Worm (Caenorhabditis elegans) whole organism, young adult: ENCODE measurements around the gene srh-131.
A peak's percentile ranks its signal among the peaks of the same experiment; 100 is the strongest.

Source experiments
- B0019.2 ChIP-seq: fragments of 200-800 bp; sonication (Bioruptor generic); conservative IDR thresholded peaks from 2 replicates; pipeline ENCODE4 v1.3.6; 2022; ENCODE audit warnings: missing genetic modification reagents, missing genetic modification characterization, missing compliant biosample characterization
- B0035.1 ChIP-seq: sonication (generic microtip); optimal IDR thresholded peaks from 2 replicates; lab custom pipeline; 2016; ENCODE audit warnings: missing genetic modification characterization, mild to moderate bottlenecking, missing compliant biosample characterization, missing genotype, missing genetic modification reagents
- C06A6.2 ChIP-seq: fragments of 200-800 bp; sonication (Bioruptor generic); conservative IDR thresholded peaks from 2 replicates; pipeline ENCODE4 v1.3.6; 2022; ENCODE audit warnings: missing genetic modification characterization, missing compliant biosample characterization
- C17E4.6 ChIP-seq: fragments of 200-800 bp; sonication (Bioruptor generic); IDR thresholded peaks from 2 replicates; pipeline ENCODE4 v1.3.6; 2022; ENCODE audit warnings: missing genetic modification reagents, missing genetic modification characterization, missing compliant biosample characterization
- F22D6.2 ChIP-seq: sonication (generic microtip); optimal IDR thresholded peaks from 2 replicates; lab custom pipeline; 2016; ENCODE audit warnings: mild to moderate bottlenecking, missing genetic modification characterization, missing compliant biosample characterization
- F23B12.7 ChIP-seq: sonication (generic microtip); optimal IDR thresholded peaks from 2 replicates; lab custom pipeline; 2017; ENCODE audit warnings: missing genetic modification characterization, mild to moderate bottlenecking, missing compliant biosample characterization, antibody characterized with exemption, moderate library complexity; ENCODE audit not compliant: insufficient read depth
- F33H1.4 ChIP-seq: fragments of 200-800 bp; sonication (Bioruptor generic); IDR thresholded peaks from 2 replicates; pipeline ENCODE4 v1.3.6; 2022; ENCODE audit warnings: missing genetic modification reagents, missing genetic modification characterization, missing compliant biosample characterization
- F37B4.10 ChIP-seq: fragments of 200-800 bp; sonication (Bioruptor generic); IDR thresholded peaks from 2 replicates; pipeline ENCODE4 v1.3.6; 2022; ENCODE audit warnings: missing genetic modification characterization, missing compliant biosample characterization
- F57A8.1 ChIP-seq: fragments of 200-800 bp; sonication (Bioruptor generic); optimal IDR thresholded peaks from 2 replicates; lab custom pipeline; 2018; ENCODE audit warnings: mild to moderate bottlenecking, missing genetic modification characterization, moderate library complexity, missing compliant biosample characterization
- F57C9.4 ChIP-seq: sonication (generic microtip); optimal IDR thresholded peaks from 2 replicates; lab custom pipeline; 2017; ENCODE audit warnings: mild to moderate bottlenecking, missing genetic modification characterization, missing compliant biosample characterization
- Y56A3A.18 ChIP-seq: fragments of 200-800 bp; sonication (Bioruptor generic); IDR thresholded peaks from 2 replicates; pipeline ENCODE4 v1.3.6; 2022; ENCODE audit warnings: missing genetic modification reagents, missing genetic modification characterization, missing compliant biosample characterization
- Y67H2A.10 ChIP-seq: fragments of 200-800 bp; sonication (Bioruptor generic); conservative IDR thresholded peaks from 2 replicates; pipeline ENCODE4 v1.3.6; 2022; ENCODE audit warnings: missing genetic modification reagents, missing genetic modification characterization, missing compliant biosample characterization
- akir-1 ChIP-seq: fragments of 200-800 bp; sonication (Bioruptor generic); optimal IDR thresholded peaks from 2 replicates; lab custom pipeline; 2018; ENCODE audit warnings: mild to moderate bottlenecking, missing genetic modification characterization, moderate library complexity, missing compliant biosample characterization
- aptf-3 ChIP-seq: fragments of 200-800 bp; sonication (Bioruptor generic); IDR thresholded peaks from 2 replicates; pipeline ENCODE4 v1.3.6; 2022; ENCODE audit warnings: missing genetic modification characterization, missing compliant biosample characterization
- attf-3 ChIP-seq: fragments of 200-800 bp; sonication (Bioruptor generic); conservative IDR thresholded peaks from 2 replicates; pipeline ENCODE4 v1.3.6; 2022; ENCODE audit warnings: missing genetic modification reagents, missing genetic modification characterization, missing compliant biosample characterization
- attf-5 ChIP-seq: fragments of 200-800 bp; sonication (Bioruptor generic); optimal IDR thresholded peaks from 2 replicates; lab custom pipeline; 2018; ENCODE audit warnings: mild to moderate bottlenecking, missing genetic modification characterization, missing compliant biosample characterization
- attf-6 ChIP-seq: fragments of 200-800 bp; sonication (Bioruptor generic); IDR thresholded peaks from 2 replicates; pipeline ENCODE4 v1.3.6; 2022; ENCODE audit warnings: missing genetic modification reagents, missing genetic modification characterization, missing compliant biosample characterization
- cebp-1 ChIP-seq, 2 experiments: fragments of 200-800 bp in 1 of 2; sonication (Bioruptor generic) in 1 of 2; sonication (generic microtip) in 1 of 2; IDR thresholded peaks in 1 of 2; optimal IDR thresholded peaks in 1 of 2; 2 replicates each; pipeline versions ENCODE4 v1.3.6 to Lab custom; 2017 to 2022; ENCODE audit warnings: missing compliant biosample characterization in 2 of 2, missing genetic modification characterization in 2 of 2, mild to moderate bottlenecking in 1 of 2, missing genetic modification reagents in 1 of 2, moderate library complexity in 1 of 2
- cebp-2 ChIP-seq: fragments of 200-800 bp; sonication (Bioruptor generic); IDR thresholded peaks from 2 replicates; pipeline ENCODE4 v1.3.6; 2022; ENCODE audit warnings: missing genetic modification characterization, missing compliant biosample characterization
- ceh-27 ChIP-seq: fragments of 200-800 bp; sonication (Bioruptor generic); optimal IDR thresholded peaks from 2 replicates; lab custom pipeline; 2018; ENCODE audit warnings: mild to moderate bottlenecking, missing genetic modification characterization, moderate library complexity, missing compliant biosample characterization
- efl-1 ChIP-seq: fragments of 150-350 bp; optimal IDR thresholded peaks from 2 replicates; lab custom pipeline; 2014; ENCODE audit warnings: missing biosample characterization, missing genetic modification reagents, missing genetic modification characterization
- egrh-3 ChIP-seq: fragments of 200-800 bp; sonication (Bioruptor generic); IDR thresholded peaks from 2 replicates; pipeline ENCODE4 v1.3.6; 2022; ENCODE audit warnings: missing genetic modification reagents, missing genetic modification characterization, missing compliant biosample characterization
- him-1 ChIP-seq: sonication (generic microtip); optimal IDR thresholded peaks from 2 replicates; lab custom pipeline; 2016; ENCODE audit warnings: missing genotype, missing genetic modification reagents, missing genetic modification characterization, missing compliant biosample characterization
- hrde-1 ChIP-seq: sonication (generic microtip); optimal IDR thresholded peaks from 2 replicates; lab custom pipeline; 2016; ENCODE audit warnings: missing genetic modification characterization, mild to moderate bottlenecking, missing compliant biosample characterization, moderate library complexity, missing genotype, missing genetic modification reagents, borderline replicate concordance
- let-526 ChIP-seq: fragments of 200-800 bp; sonication (Bioruptor generic); IDR thresholded peaks from 2 replicates; pipeline ENCODE4 v1.3.6; 2022; ENCODE audit warnings: missing genetic modification reagents, missing genetic modification characterization, missing compliant biosample characterization
- lin-26 ChIP-seq: fragments of 200-800 bp; sonication (Bioruptor generic); IDR thresholded peaks from 2 replicates; pipeline ENCODE4 v1.3.6; 2022; ENCODE audit warnings: missing genetic modification reagents, missing genetic modification characterization, missing compliant biosample characterization
- lin-35 ChIP-seq, 3 experiments: fragments of 150-350 bp in 2 of 3; sonication (generic microtip) in 1 of 3; optimal IDR thresholded peaks; 2 replicates each; lab custom pipeline; 2014 to 2018; ENCODE audit warnings: missing biosample characterization in 3 of 3, missing genetic modification characterization in 3 of 3, missing genetic modification reagents in 3 of 3
- lin-54 ChIP-seq: fragments of 200-800 bp; sonication (Bioruptor generic); optimal IDR thresholded peaks from 2 replicates; lab custom pipeline; 2018; ENCODE audit warnings: mild to moderate bottlenecking, missing genetic modification characterization, missing compliant biosample characterization
- lsl-1 ChIP-seq: fragments of 200-800 bp; sonication (Bioruptor generic); optimal IDR thresholded peaks from 2 replicates; lab custom pipeline; 2018; ENCODE audit warnings: mild to moderate bottlenecking, missing genetic modification characterization, moderate library complexity, missing compliant biosample characterization
- madf-8 ChIP-seq: fragments of 200-800 bp; sonication (Bioruptor generic); conservative IDR thresholded peaks from 2 replicates; pipeline ENCODE4 v1.3.6; 2022; ENCODE audit warnings: missing genetic modification reagents, missing genetic modification characterization, missing compliant biosample characterization
- mcd-1 ChIP-seq: fragments of 200-800 bp; sonication (Bioruptor generic); IDR thresholded peaks from 2 replicates; pipeline ENCODE4 v1.3.6; 2022; ENCODE audit warnings: missing genetic modification reagents, missing genetic modification characterization, missing compliant biosample characterization
- mel-28 ChIP-seq: sonication (generic microtip); optimal IDR thresholded peaks from 2 replicates; lab custom pipeline; 2016; ENCODE audit warnings: borderline replicate concordance, mild to moderate bottlenecking, missing genetic modification characterization, missing compliant biosample characterization
- nfya-1 ChIP-seq: sonication (generic microtip); optimal IDR thresholded peaks from 2 replicates; lab custom pipeline; 2017; ENCODE audit warnings: antibody characterized with exemption, missing compliant biosample characterization, missing genetic modification characterization, borderline replicate concordance; ENCODE audit not compliant: insufficient read depth
- nfya-2 ChIP-seq: fragments of 200-800 bp; sonication (Bioruptor generic); IDR thresholded peaks from 2 replicates; pipeline ENCODE4 v1.3.6; 2022; ENCODE audit warnings: missing genetic modification reagents, missing genetic modification characterization, missing compliant biosample characterization
- rcor-1 ChIP-seq: fragments of 200-800 bp; sonication (Bioruptor generic); IDR thresholded peaks from 2 replicates; pipeline ENCODE4 v1.3.6; 2022; ENCODE audit warnings: missing genetic modification reagents, missing genetic modification characterization, missing compliant biosample characterization
- rec-8 ChIP-seq, 2 experiments: sonication (generic microtip); optimal IDR thresholded peaks; 2 replicates each; lab custom pipeline; 2016; ENCODE audit warnings: mild to moderate bottlenecking in 2 of 2, missing genetic modification characterization in 2 of 2, missing genetic modification reagents in 2 of 2, missing genotype in 2 of 2, missing biosample characterization in 1 of 2, missing compliant biosample characterization in 1 of 2, moderate library complexity in 1 of 2
- sea-2 ChIP-seq: fragments of 200-800 bp; sonication (Bioruptor generic); IDR thresholded peaks from 2 replicates; pipeline ENCODE4 v1.3.6; 2022; ENCODE audit warnings: missing genetic modification characterization, missing compliant biosample characterization
- snpc-4 ChIP-seq, 5 experiments: fragments of 150-350 bp in 1 of 5; sonication (generic microtip) in 4 of 5; optimal IDR thresholded peaks; 2 replicates each; lab custom pipeline; 2014 to 2018; ENCODE audit warnings: missing genetic modification characterization in 5 of 5, missing biosample characterization in 3 of 5, antibody characterized with exemption in 2 of 5, mild to moderate bottlenecking in 2 of 5, missing compliant biosample characterization in 2 of 5, missing genotype in 2 of 5, moderate library complexity in 2 of 5, missing genetic modification reagents in 1 of 5
- somi-1 ChIP-seq: fragments of 200-800 bp; sonication (Bioruptor generic); optimal IDR thresholded peaks from 2 replicates; lab custom pipeline; 2018; ENCODE audit warnings: mild to moderate bottlenecking, missing genetic modification characterization, missing compliant biosample characterization
- tbp1 ChIP-seq: fragments of 200-800 bp; sonication (Bioruptor generic); optimal IDR thresholded peaks from 2 replicates; lab custom pipeline; 2018; ENCODE audit warnings: mild to moderate bottlenecking, missing genetic modification characterization, missing compliant biosample characterization
- xnd-1 ChIP-seq: sonication (generic microtip); optimal IDR thresholded peaks from 2 replicates; lab custom pipeline; 2016; ENCODE audit warnings: missing genotype, missing genetic modification reagents, missing genetic modification characterization, missing compliant biosample characterization

srh-131 gene

DNA sequence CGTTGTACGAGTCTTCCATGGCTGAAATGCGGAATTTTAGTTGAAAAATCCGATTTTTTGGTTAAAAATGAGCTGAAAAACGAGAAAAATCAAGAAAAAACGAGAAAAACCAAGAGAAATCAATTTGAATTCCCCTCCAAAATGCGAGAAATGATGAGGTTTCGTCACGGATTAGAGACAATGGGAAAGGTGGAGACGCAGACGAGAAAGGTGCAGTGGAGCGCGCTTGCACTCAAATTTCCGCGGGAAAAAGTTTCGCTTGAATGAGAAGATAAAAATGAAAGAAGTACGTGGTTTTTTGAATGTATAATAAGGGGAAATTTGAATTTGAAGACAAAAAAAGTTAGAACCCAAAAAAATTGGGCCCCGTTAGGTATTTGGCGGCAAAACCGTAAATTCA lies 39.6 kb upstream of the srh-131 start, which contains the start of gene efl-1 (continued):
- TF ChIP-seq lsl-1 (GFP tag; lab: Kevin White, UChicago), result peak; percentile 57
- peak; percentile 38; the same call in 1 of the 2 replicates for TF ChIP-seq C17E4.6 (GFP tag; lab: Robert Waterston, UW)
- TF ChIP-seq B0035.1, result no peak
- TF ChIP-seq F33H1.4 (GFP tag; lab: Robert Waterston, UW), result 0 out of 2 replicates have a peak, but pooled peaks have one; percentile 35
- peak; percentile 81 for TF ChIP-seq ceh-27 (GFP tag; lab: Kevin White, UChicago)
- no peak for TF ChIP-seq F57C9.4 (tag; lab: Kevin White, UChicago)
- peak; percentile 99 for TF ChIP-seq mcd-1 (GFP tag; lab: Robert Waterston, UW)

DNA sequence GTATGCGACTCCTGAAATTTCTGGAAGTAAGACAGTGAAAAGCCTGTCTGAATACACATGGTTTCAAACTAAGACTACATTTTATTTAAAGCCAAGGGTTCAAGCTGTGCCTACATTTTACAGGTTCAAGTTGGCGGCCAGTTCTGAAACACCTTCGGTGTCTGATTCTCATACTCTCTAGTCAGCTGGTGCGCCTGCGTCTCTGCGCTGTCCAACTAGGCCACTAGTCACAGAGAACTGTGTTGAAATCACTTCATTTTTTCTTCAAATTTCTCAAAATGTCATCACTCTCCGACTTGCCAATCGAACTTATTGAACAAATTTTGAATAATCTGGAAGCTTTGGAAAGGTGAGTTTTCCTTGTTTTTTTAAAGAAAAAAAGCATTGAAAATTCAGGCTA lies 38.7 kb upstream of the srh-131 start, which contains the start of gene fbxa-90:
fbxa-90 (plus strand) TSS at position 179 of the 400 bp plus-strand sequence.
- TF ChIP-seq mel-28 (tag; lab: Kevin White, UChicago), result no peak
- TF ChIP-seq C06A6.2, result no peak
- TF ChIP-seq akir-1 (GFP tag; lab: Kevin White, UChicago), result no peak
- no peak for TF ChIP-seq rcor-1 (GFP tag; lab: Robert Waterston, UW)
- no peak for TF ChIP-seq somi-1 (GFP tag; lab: Kevin White, UChicago)
- TF ChIP-seq attf-5 (GFP tag; lab: Kevin White, UChicago), result peak; percentile 67
- TF ChIP-seq nfya-1 (tag; lab: Kevin White, UChicago), result no peak
- TF ChIP-seq B0019.2 (GFP tag; lab: Robert Waterston, UW), result no peak
- no peak for TF ChIP-seq snpc-4 (GFP tag; optimal IDR thresholded peaks at IDR 0.05; lab: Kevin White, UChicago)
- peak in 1 of 4 experiments; percentile 27 for TF ChIP-seq snpc-4 (tag; optimal IDR thresholded peaks at IDR 0.05; lab: Kevin White, UChicago)
- no peak for TF ChIP-seq hrde-1 (tag; lab: Kevin White, UChicago)
- TF ChIP-seq egrh-3 (GFP tag; lab: Robert Waterston, UW), result no peak
- no peak for TF ChIP-seq nfya-2
- TF ChIP-seq tbp1 (GFP tag; lab: Kevin White, UChicago), result no peak
- no peak for TF ChIP-seq F22D6.2 (tag; lab: Kevin White, UChicago)
- TF ChIP-seq cebp-1 (GFP tag; IDR thresholded peaks at IDR 0.05; lab: Robert Waterston, UW), result peak; percentile 52; the same call in 1 of the 2 replicates
- no peak for TF ChIP-seq cebp-1 (tag; optimal IDR thresholded peaks at IDR 0.05; lab: Kevin White, UChicago)
- no peak for TF ChIP-seq madf-8 (GFP tag; lab: Robert Waterston, UW)

DNA sequence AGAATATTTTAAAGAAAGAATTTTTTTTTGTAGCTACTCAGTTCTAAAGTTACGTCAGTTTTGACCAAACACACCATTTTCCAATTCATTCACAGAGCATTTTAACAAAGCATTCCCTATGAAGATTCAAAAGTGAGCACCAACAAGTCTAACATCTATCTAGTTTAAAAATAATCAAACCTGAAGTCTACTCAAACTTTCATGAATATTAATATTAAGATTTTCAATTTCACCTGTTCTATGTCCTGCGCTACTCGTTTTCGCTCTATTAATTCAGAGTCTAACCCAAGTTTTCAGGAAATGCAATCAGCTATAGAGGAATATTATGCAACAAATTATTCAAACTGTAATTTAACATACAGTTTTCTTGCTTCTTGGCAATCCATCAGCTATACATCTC lies 33.2 kb upstream of the srh-131 start, which contains the start of gene srh-119:
srh-119 (plus strand) TSS at position 301 of the 400 bp plus-strand sequence.
- TF ChIP-seq C06A6.2, result no peak
- no peak for TF ChIP-seq F57A8.1 (GFP tag; lab: Kevin White, UChicago)
- TF ChIP-seq lin-35 (GFP tag; optimal IDR thresholded peaks at IDR 0.05; lab: Kevin White, UChicago), result no peak
- TF ChIP-seq ceh-27 (GFP tag; lab: Kevin White, UChicago), result no peak
- TF ChIP-seq him-1 (tag; lab: Kevin White, UChicago), result no peak
- TF ChIP-seq Y56A3A.18 (GFP tag; lab: Robert Waterston, UW), result no peak

DNA sequence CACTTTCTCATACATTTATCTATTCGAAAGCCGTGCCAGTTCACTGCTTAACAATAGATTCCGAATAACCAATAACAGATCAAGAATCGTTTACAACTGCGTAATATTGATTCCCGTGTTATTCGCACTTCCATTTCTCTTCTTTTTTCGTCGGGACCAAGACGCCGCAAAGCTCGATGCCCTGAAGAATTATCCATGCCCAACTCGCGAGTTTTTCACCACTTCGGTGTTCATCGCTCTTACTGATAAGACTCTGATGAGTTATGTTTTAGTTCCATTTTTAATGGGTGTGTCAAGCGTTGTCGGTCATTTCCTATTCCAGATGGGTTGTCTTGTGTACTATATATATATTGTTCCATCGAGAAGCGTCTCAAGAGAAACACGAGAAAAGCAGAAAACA lies 32.0 kb upstream of the srh-131 start:
- TF ChIP-seq lsl-1 (GFP tag; lab: Kevin White, UChicago) (no peak), lin-26 (GFP tag; lab: Robert Waterston, UW) (no peak), F23B12.7 (no peak), lin-54 (GFP tag; lab: Kevin White, UChicago) (no peak), rec-8 (tag; optimal IDR thresholded peaks at IDR 0.05; lab: Kevin White, UChicago) (no peak), efl-1 (GFP tag; lab: Kevin White, UChicago) (no peak), aptf-3 (no peak), B0019.2 (GFP tag; lab: Robert Waterston, UW) (no peak), attf-6 (GFP tag; lab: Robert Waterston, UW) (no peak), Y67H2A.10 (GFP tag; lab: Robert Waterston, UW) (no peak), attf-5 (GFP tag; lab: Kevin White, UChicago) (no peak), F37B4.10 (GFP tag; lab: Robert Waterston, UW) (no peak), sea-2 (GFP tag; lab: Robert Waterston, UW) (no peak), lin-35 (GFP tag; optimal IDR thresholded peaks at IDR 0.05; lab: Kevin White, UChicago) (no peak), cebp-2 (GFP tag; lab: Robert Waterston, UW) (no peak), xnd-1 (tag; lab: Kevin White, UChicago) (no peak), let-526 (no peak), attf-3 (GFP tag; lab: Robert Waterston, UW) (no peak)
